Worm (Caenorhabditis elegans) whole organism, young adult: ENCODE data around the gene srlf-10.
A peak's percentile ranks its signal among the peaks of the same experiment; 100 is the strongest.

ENCODE experiments used
- B0336.3 ChIP-seq: fragments of 200-800 bp; sonication (Bioruptor generic); IDR thresholded peaks from 2 replicates; pipeline ENCODE4 v1.3.6; 2022; ENCODE audit warnings: missing genetic modification characterization, missing compliant biosample characterization
- F10E7.11 ChIP-seq: sonication (generic microtip); optimal IDR thresholded peaks from 2 replicates; lab custom pipeline; 2017; ENCODE audit warnings: mild to moderate bottlenecking, missing genetic modification characterization, moderate library complexity, missing compliant biosample characterization
- F23B12.7 ChIP-seq: sonication (generic microtip); optimal IDR thresholded peaks from 2 replicates; lab custom pipeline; 2017; ENCODE audit warnings: missing genetic modification characterization, mild to moderate bottlenecking, missing compliant biosample characterization, antibody characterized with exemption, moderate library complexity; ENCODE audit not compliant: insufficient read depth
- F33H1.4 ChIP-seq: fragments of 200-800 bp; sonication (Bioruptor generic); IDR thresholded peaks from 2 replicates; pipeline ENCODE4 v1.3.6; 2022; ENCODE audit warnings: missing genetic modification reagents, missing genetic modification characterization, missing compliant biosample characterization
- F37B4.10 ChIP-seq: fragments of 200-800 bp; sonication (Bioruptor generic); IDR thresholded peaks from 2 replicates; pipeline ENCODE4 v1.3.6; 2022; ENCODE audit warnings: missing genetic modification characterization, missing compliant biosample characterization
- F49E8.2 ChIP-seq: sonication (generic microtip); optimal IDR thresholded peaks from 3 replicates; lab custom pipeline; 2017; ENCODE audit warnings: missing genetic modification characterization, mild to moderate bottlenecking, missing compliant biosample characterization, antibody characterized with exemption, moderate library complexity; ENCODE audit not compliant: insufficient read depth
- F55B11.4 ChIP-seq: sonication (generic microtip); optimal IDR thresholded peaks from 2 replicates; lab custom pipeline; 2016; ENCODE audit warnings: missing compliant biosample characterization, missing genetic modification characterization, borderline replicate concordance; ENCODE audit not compliant: insufficient read depth
- F57C9.4 ChIP-seq: sonication (generic microtip); optimal IDR thresholded peaks from 2 replicates; lab custom pipeline; 2017; ENCODE audit warnings: mild to moderate bottlenecking, missing genetic modification characterization, missing compliant biosample characterization
- K12H6.12 ChIP-seq: fragments of 200-800 bp; sonication (Bioruptor generic); optimal IDR thresholded peaks from 2 replicates; lab custom pipeline; 2018; ENCODE audit warnings: mild to moderate bottlenecking, missing genetic modification characterization, missing compliant biosample characterization
- Y53F4B.3 ChIP-seq: fragments of 200-800 bp; sonication (Bioruptor generic); IDR thresholded peaks from 2 replicates; pipeline ENCODE4 v1.3.6; 2022; ENCODE audit warnings: missing genetic modification reagents, missing genetic modification characterization, missing compliant biosample characterization
- Y79H2A.3 ChIP-seq: fragments of 200-800 bp; sonication (Bioruptor generic); conservative IDR thresholded peaks from 2 replicates; pipeline ENCODE4 v1.3.6; 2022; ENCODE audit warnings: missing genetic modification reagents, missing genetic modification characterization, missing compliant biosample characterization
- attf-6 ChIP-seq: fragments of 200-800 bp; sonication (Bioruptor generic); IDR thresholded peaks from 2 replicates; pipeline ENCODE4 v1.3.6; 2022; ENCODE audit warnings: missing genetic modification reagents, missing genetic modification characterization, missing compliant biosample characterization
- bed-2 ChIP-seq: fragments of 200-800 bp; sonication (Bioruptor generic); IDR thresholded peaks from 2 replicates; pipeline ENCODE4 v1.3.6; 2022; ENCODE audit warnings: missing genetic modification reagents, missing genetic modification characterization, missing compliant biosample characterization
- cebp-1 ChIP-seq, 2 experiments: fragments of 200-800 bp in 1 of 2; sonication (Bioruptor generic) in 1 of 2; sonication (generic microtip) in 1 of 2; IDR thresholded peaks in 1 of 2; optimal IDR thresholded peaks in 1 of 2; 2 replicates each; pipeline versions ENCODE4 v1.3.6 to Lab custom; 2017 to 2022; ENCODE audit warnings: missing compliant biosample characterization in 2 of 2, missing genetic modification characterization in 2 of 2, mild to moderate bottlenecking in 1 of 2, missing genetic modification reagents in 1 of 2, moderate library complexity in 1 of 2
- ceh-79 ChIP-seq: sonication (generic microtip); optimal IDR thresholded peaks from 2 replicates; lab custom pipeline; 2017; ENCODE audit warnings: mild to moderate bottlenecking, missing genetic modification characterization, missing compliant biosample characterization
- ceh-91 ChIP-seq: fragments of 200-800 bp; sonication (Bioruptor generic); IDR thresholded peaks from 2 replicates; pipeline ENCODE4 v1.3.6; 2022; ENCODE audit warnings: missing genetic modification reagents, missing genetic modification characterization, missing compliant biosample characterization
- dpl-1 ChIP-seq: fragments of 150-350 bp; optimal IDR thresholded peaks from 2 replicates; lab custom pipeline; 2014; ENCODE audit warnings: missing biosample characterization, missing genetic modification reagents, missing genetic modification characterization
- egl-18 ChIP-seq: fragments of 200-800 bp; sonication (Bioruptor generic); IDR thresholded peaks from 2 replicates; pipeline ENCODE4 v1.3.6; 2022; ENCODE audit warnings: missing genetic modification reagents, missing genetic modification characterization, missing compliant biosample characterization
- egl-44 ChIP-seq: fragments of 200-800 bp; sonication (Bioruptor generic); IDR thresholded peaks from 2 replicates; pipeline ENCODE4 v1.3.6; 2022; ENCODE audit warnings: missing genetic modification reagents, missing genetic modification characterization, missing compliant biosample characterization
- fkh-3 ChIP-seq: sonication (generic microtip); optimal IDR thresholded peaks from 2 replicates; lab custom pipeline; 2016; ENCODE audit warnings: mild to moderate bottlenecking, missing genetic modification characterization, missing compliant biosample characterization
- hmg-1.2 ChIP-seq: fragments of 200-800 bp; sonication (Bioruptor generic); IDR thresholded peaks from 2 replicates; pipeline ENCODE4 v1.3.6; 2022; ENCODE audit warnings: missing genetic modification reagents, missing genetic modification characterization, missing compliant biosample characterization
- lin-26 ChIP-seq: fragments of 200-800 bp; sonication (Bioruptor generic); IDR thresholded peaks from 2 replicates; pipeline ENCODE4 v1.3.6; 2022; ENCODE audit warnings: missing genetic modification reagents, missing genetic modification characterization, missing compliant biosample characterization
- lin-35 ChIP-seq, 3 experiments: fragments of 150-350 bp in 2 of 3; sonication (generic microtip) in 1 of 3; optimal IDR thresholded peaks; 2 replicates each; lab custom pipeline; 2014 to 2018; ENCODE audit warnings: missing biosample characterization in 3 of 3, missing genetic modification characterization in 3 of 3, missing genetic modification reagents in 3 of 3
- lir-1 ChIP-seq: fragments of 200-800 bp; sonication (Bioruptor generic); conservative IDR thresholded peaks from 2 replicates; pipeline ENCODE4 v1.3.6; 2022; ENCODE audit warnings: missing genetic modification reagents, missing genetic modification characterization, missing compliant biosample characterization
- lsl-1 ChIP-seq: fragments of 200-800 bp; sonication (Bioruptor generic); optimal IDR thresholded peaks from 2 replicates; lab custom pipeline; 2018; ENCODE audit warnings: mild to moderate bottlenecking, missing genetic modification characterization, moderate library complexity, missing compliant biosample characterization
- lsy-27 ChIP-seq: sonication (generic microtip); optimal IDR thresholded peaks from 2 replicates; lab custom pipeline; 2017; ENCODE audit warnings: missing genetic modification characterization, mild to moderate bottlenecking, missing compliant biosample characterization, antibody characterized with exemption, missing genotype, borderline replicate concordance; ENCODE audit not compliant: insufficient read depth
- madf-10 ChIP-seq: sonication (generic microtip); optimal IDR thresholded peaks from 2 replicates; lab custom pipeline; 2016; ENCODE audit warnings: mild to moderate bottlenecking, missing genetic modification characterization, missing compliant biosample characterization
- madf-3 ChIP-seq: fragments of 200-800 bp; sonication (Bioruptor generic); IDR thresholded peaks from 2 replicates; pipeline ENCODE4 v1.3.6; 2022; ENCODE audit warnings: missing genetic modification reagents, missing genetic modification characterization, missing compliant biosample characterization
- madf-6 ChIP-seq: fragments of 200-800 bp; sonication (Bioruptor generic); IDR thresholded peaks from 2 replicates; pipeline ENCODE4 v1.3.6; 2022; ENCODE audit warnings: missing genetic modification reagents, missing genetic modification characterization, missing compliant biosample characterization
- madf-8 ChIP-seq: fragments of 200-800 bp; sonication (Bioruptor generic); conservative IDR thresholded peaks from 2 replicates; pipeline ENCODE4 v1.3.6; 2022; ENCODE audit warnings: missing genetic modification reagents, missing genetic modification characterization, missing compliant biosample characterization
- mcd-1 ChIP-seq: fragments of 200-800 bp; sonication (Bioruptor generic); IDR thresholded peaks from 2 replicates; pipeline ENCODE4 v1.3.6; 2022; ENCODE audit warnings: missing genetic modification reagents, missing genetic modification characterization, missing compliant biosample characterization
- mes-4 ChIP-seq: sonication (generic microtip); optimal IDR thresholded peaks from 2 replicates; lab custom pipeline; 2016; ENCODE audit warnings: missing genotype, missing genetic modification characterization, missing compliant biosample characterization
- nfyb-1 ChIP-seq: fragments of 200-800 bp; sonication (Bioruptor generic); IDR thresholded peaks from 2 replicates; pipeline ENCODE4 v1.3.6; 2022; ENCODE audit warnings: missing genetic modification reagents, missing genetic modification characterization, missing compliant biosample characterization
- nhr-120 ChIP-seq: fragments of 200-800 bp; sonication (Bioruptor generic); IDR thresholded peaks from 2 replicates; pipeline ENCODE4 v1.3.6; 2022; ENCODE audit warnings: missing genetic modification characterization, missing compliant biosample characterization
- nhr-27 ChIP-seq: fragments of 200-800 bp; sonication (Bioruptor generic); optimal IDR thresholded peaks from 2 replicates; lab custom pipeline; 2018; ENCODE audit warnings: mild to moderate bottlenecking, missing genetic modification characterization, moderate library complexity, missing compliant biosample characterization
- rec-8 ChIP-seq, 2 experiments: sonication (generic microtip); optimal IDR thresholded peaks; 2 replicates each; lab custom pipeline; 2016; ENCODE audit warnings: mild to moderate bottlenecking in 2 of 2, missing genetic modification characterization in 2 of 2, missing genetic modification reagents in 2 of 2, missing genotype in 2 of 2, missing biosample characterization in 1 of 2, missing compliant biosample characterization in 1 of 2, moderate library complexity in 1 of 2
- sea-2 ChIP-seq: fragments of 200-800 bp; sonication (Bioruptor generic); IDR thresholded peaks from 2 replicates; pipeline ENCODE4 v1.3.6; 2022; ENCODE audit warnings: missing genetic modification characterization, missing compliant biosample characterization
- snpc-1.1 ChIP-seq: sonication (generic microtip); optimal IDR thresholded peaks from 2 replicates; lab custom pipeline; 2017; ENCODE audit warnings: missing genetic modification characterization, mild to moderate bottlenecking, missing compliant biosample characterization, antibody characterized with exemption, moderate library complexity, missing genotype, missing genetic modification reagents; ENCODE audit not compliant: insufficient read depth
- snpc-1.3 ChIP-seq: sonication (generic microtip); optimal IDR thresholded peaks from 2 replicates; lab custom pipeline; 2017; ENCODE audit warnings: missing genetic modification characterization, mild to moderate bottlenecking, missing compliant biosample characterization, antibody characterized with exemption, moderate library complexity, missing genotype, missing genetic modification reagents; ENCODE audit not compliant: insufficient read depth
- sptf-2 ChIP-seq: fragments of 200-800 bp; sonication (Bioruptor generic); optimal IDR thresholded peaks from 2 replicates; lab custom pipeline; 2018; ENCODE audit warnings: mild to moderate bottlenecking, missing genetic modification characterization, missing compliant biosample characterization
- tlf-1 ChIP-seq: fragments of 200-800 bp; sonication (Bioruptor generic); optimal IDR thresholded peaks from 2 replicates; lab custom pipeline; 2018; ENCODE audit warnings: mild to moderate bottlenecking, missing genetic modification characterization, missing compliant biosample characterization
- unc-130 ChIP-seq: sonication (generic microtip); optimal IDR thresholded peaks from 2 replicates; lab custom pipeline; 2016; ENCODE audit warnings: missing genetic modification reagents, missing genetic modification characterization, missing compliant biosample characterization
- zim-3 ChIP-seq: sonication (generic microtip); optimal IDR thresholded peaks from 2 replicates; lab custom pipeline; 2017; ENCODE audit warnings: mild to moderate bottlenecking, missing genetic modification characterization, moderate library complexity, missing compliant biosample characterization
- ztf-22 ChIP-seq: fragments of 200-800 bp; sonication (Bioruptor generic); optimal IDR thresholded peaks from 2 replicates; lab custom pipeline; 2018; ENCODE audit warnings: mild to moderate bottlenecking, missing genetic modification characterization, moderate library complexity, missing compliant biosample characterization
- ztf-25 ChIP-seq: fragments of 200-800 bp; sonication (Bioruptor generic); IDR thresholded peaks from 2 replicates; pipeline ENCODE4 v1.3.6; 2022; ENCODE audit warnings: missing genetic modification reagents, missing genetic modification characterization, missing compliant biosample characterization
- ztf-28 ChIP-seq: fragments of 200-800 bp; sonication (Bioruptor generic); IDR thresholded peaks from 2 replicates; pipeline ENCODE4 v1.3.6; 2022; ENCODE audit warnings: missing genetic modification reagents, missing genetic modification characterization, missing compliant biosample characterization
- ztf-6 ChIP-seq: fragments of 200-800 bp; sonication (Bioruptor generic); IDR thresholded peaks from 2 replicates; pipeline ENCODE4 v1.3.6; 2022; ENCODE audit warnings: missing genetic modification reagents, missing genetic modification characterization, missing compliant biosample characterization

The srlf-10 gene

DNA sequence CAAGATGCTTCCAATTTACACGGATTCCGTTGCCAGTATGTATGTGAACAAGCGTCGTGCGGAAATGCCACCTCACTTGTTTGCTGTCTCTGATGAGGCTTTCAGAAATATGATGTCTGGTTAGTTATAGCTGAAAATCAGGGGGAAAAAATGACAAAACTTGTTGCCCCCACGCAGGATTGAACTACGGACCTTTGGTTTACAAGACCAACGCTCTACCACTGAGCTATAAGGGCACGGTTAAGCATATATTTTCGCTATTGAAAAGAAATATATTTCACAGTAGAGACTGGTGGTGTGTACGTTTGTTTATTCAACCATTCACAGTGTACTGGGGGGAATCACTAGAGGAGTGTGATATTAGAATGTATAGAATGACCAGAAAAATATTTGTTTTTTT is 9.2 kb downstream of the srlf-10 start (continued):
- TF ChIP-seq ztf-25 (GFP tag; lab: Robert Waterston, UW) = no peak
- TF ChIP-seq snpc-1.1 (tag; lab: Kevin White, UChicago) = no peak
- no peak for TF ChIP-seq F55B11.4 (tag; lab: Kevin White, UChicago)
- TF ChIP-seq F10E7.11 (tag; lab: Kevin White, UChicago) = no peak
- peak; percentile 9 for TF ChIP-seq madf-10 (tag; lab: Kevin White, UChicago)
- no peak for TF ChIP-seq sptf-2
- no peak for TF ChIP-seq unc-130 (GFP tag; lab: Kevin White, UChicago)
- no peak for TF ChIP-seq lin-35 (GFP tag; optimal IDR thresholded peaks at IDR 0.05; lab: Kevin White, UChicago)
- TF ChIP-seq fkh-3 (tag; lab: Kevin White, UChicago) = peak; percentile 60
- TF ChIP-seq bed-2 (GFP tag; lab: Robert Waterston, UW) = no peak
- peak; percentile 31 to 43 for TF ChIP-seq rec-8 (tag; optimal IDR thresholded peaks at IDR 0.05; lab: Kevin White, UChicago)
- TF ChIP-seq ztf-28 (GFP tag; lab: Robert Waterston, UW) = no peak
- TF ChIP-seq cebp-1 (GFP tag; IDR thresholded peaks at IDR 0.05; lab: Robert Waterston, UW) = no peak
- no peak for TF ChIP-seq cebp-1 (tag; optimal IDR thresholded peaks at IDR 0.05; lab: Kevin White, UChicago)
- TF ChIP-seq F33H1.4 (GFP tag; lab: Robert Waterston, UW) = no peak
- TF ChIP-seq nhr-120 (GFP tag; lab: Robert Waterston, UW) = no peak
- TF ChIP-seq ceh-79 (tag; lab: Kevin White, UChicago) = no peak
- no peak for TF ChIP-seq B0336.3 (GFP tag; lab: Robert Waterston, UW)
- TF ChIP-seq ztf-22 = no peak
- TF ChIP-seq F23B12.7 (tag; lab: Kevin White, UChicago) = peak; percentile 22
- TF ChIP-seq sea-2 (GFP tag; lab: Robert Waterston, UW) = no peak
- TF ChIP-seq lsl-1 (GFP tag; lab: Kevin White, UChicago) = peak; percentile 11
- TF ChIP-seq lir-1 (GFP tag; lab: Robert Waterston, UW) = no peak
- no peak for TF ChIP-seq mcd-1
- no peak for TF ChIP-seq tlf-1 (GFP tag; lab: Kevin White, UChicago)
- TF ChIP-seq egl-18 (GFP tag; lab: Robert Waterston, UW) = no peak
- peak; percentile 72; the same call in 1 of the 2 replicates for TF ChIP-seq lin-26
- TF ChIP-seq madf-6 = peak; percentile 52
- TF ChIP-seq dpl-1 (GFP tag; lab: Kevin White, UChicago) = no peak
- TF ChIP-seq Y53F4B.3 = no peak
- no peak for TF ChIP-seq nhr-27 (tag; lab: Kevin White, UChicago)
- no peak for TF ChIP-seq ceh-91 (GFP tag; lab: Robert Waterston, UW)
- no peak for TF ChIP-seq ztf-6 (GFP tag; lab: Robert Waterston, UW)
- TF ChIP-seq F57C9.4 = no peak
- peak; percentile 42; the same call in 1 of the 2 replicates for TF ChIP-seq hmg-1.2 (GFP tag; lab: Robert Waterston, UW)
- TF ChIP-seq madf-3 (GFP tag; lab: Robert Waterston, UW) = no peak
- no peak for TF ChIP-seq K12H6.12 (tag; lab: Kevin White, UChicago)
- TF ChIP-seq F49E8.2 (tag; lab: Kevin White, UChicago) = peak; percentile 40
- TF ChIP-seq F37B4.10 (GFP tag; lab: Robert Waterston, UW) = no peak
- no peak for TF ChIP-seq lsy-27 (tag; lab: Kevin White, UChicago)
- 0 out of 2 replicates have a peak, but pooled peaks have one; percentile 50 for TF ChIP-seq egl-44
- peak; percentile 61 for TF ChIP-seq mes-4 (tag; lab: Kevin White, UChicago)
- TF ChIP-seq attf-6 = no peak
- TF ChIP-seq snpc-1.3 (tag; lab: Kevin White, UChicago) = peak; percentile 55
- TF ChIP-seq Y79H2A.3 = no peak
- no peak for TF ChIP-seq nfyb-1
- no peak for TF ChIP-seq madf-8 (GFP tag; lab: Robert Waterston, UW)
- peak; percentile 78 for TF ChIP-seq zim-3 (tag; lab: Kevin White, UChicago)
